Worm (Caenorhabditis elegans): ENCODE data around the gene ZK892.4.

DNA sequence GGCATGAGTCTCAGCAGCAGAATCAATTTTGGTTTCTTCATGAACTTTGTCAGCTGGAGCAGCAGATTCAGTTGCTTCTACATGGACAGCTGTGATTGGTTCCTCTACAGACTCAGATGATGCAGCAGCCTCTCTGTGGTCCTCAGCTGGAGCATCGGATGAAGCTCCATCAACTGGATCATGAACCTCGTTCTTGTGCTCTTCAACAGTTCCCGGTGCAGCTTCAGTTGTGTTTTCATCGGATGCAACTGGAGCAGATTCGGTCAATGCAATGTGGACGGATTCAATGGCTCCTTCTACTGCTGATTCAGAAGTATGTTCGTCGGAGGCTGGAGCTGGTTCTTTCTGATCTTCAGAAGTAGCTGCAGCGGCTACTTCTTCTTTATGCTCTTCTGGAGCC, 8.0 kb downstream of the ZK892.4 start:
- TF ChIP-seq him-1 (tag; optimal IDR thresholded peaks at IDR 0.05) = no peak
- no peak for TF ChIP-seq W03F9.2 (tag; optimal IDR thresholded peaks at IDR 0.05)

Data from whole organism, L4/young adult.